Worm (Caenorhabditis elegans) whole organism, L2 larva: ENCODE results near the gene R160.5.

ENCODE experiments used
- C34F6.9 ChIP-seq: fragments of 150-350 bp; optimal IDR thresholded peaks from 2 replicates; lab custom pipeline; 2014; ENCODE audit warnings: missing biosample characterization, missing genetic modification characterization
- R02D3.7 ChIP-seq: fragments of 150-350 bp; optimal IDR thresholded peaks from 2 replicates; lab custom pipeline; 2014; ENCODE audit warnings: missing biosample characterization, missing genetic modification characterization
- ZK546.5 ChIP-seq: sonication (generic microtip); optimal IDR thresholded peaks from 2 replicates; lab custom pipeline; 2017; ENCODE audit warnings: missing biosample characterization, missing genetic modification characterization
- ama-1 ChIP-seq: fragments of 150-350 bp; optimal IDR thresholded peaks from 2 replicates; lab custom pipeline; 2018; ENCODE audit warnings: inconsistent platforms
- ceh-82 ChIP-seq: fragments of 150-350 bp; optimal IDR thresholded peaks from 2 replicates; lab custom pipeline; 2014; ENCODE audit warnings: missing biosample characterization, missing genetic modification characterization
- dmd-4 ChIP-seq: sonication (generic microtip); optimal IDR thresholded peaks from 2 replicates; lab custom pipeline; 2017; ENCODE audit warnings: missing biosample characterization, missing genetic modification characterization
- elt-1 ChIP-seq: fragments of 150-350 bp; optimal IDR thresholded peaks from 2 replicates; lab custom pipeline; 2014; ENCODE audit warnings: missing biosample characterization, missing genetic modification characterization
- elt-3 ChIP-seq: sonication (generic microtip); optimal IDR thresholded peaks from 2 replicates; lab custom pipeline; 2017; ENCODE audit warnings: missing biosample characterization, missing genetic modification characterization
- fos-1 ChIP-seq: fragments of 150-350 bp; optimal IDR thresholded peaks from 2 replicates; lab custom pipeline; 2014; ENCODE audit warnings: missing biosample characterization, missing genetic modification characterization
- gmeb-1 ChIP-seq: fragments of 150-350 bp; optimal IDR thresholded peaks from 2 replicates; lab custom pipeline; 2014; ENCODE audit warnings: missing biosample characterization, missing genetic modification characterization
- lin-11 ChIP-seq: fragments of 150-350 bp; sonication (generic microtip); optimal IDR thresholded peaks from 2 replicates; lab custom pipeline; 2014; ENCODE audit warnings: missing biosample characterization, missing genetic modification characterization, inconsistent platforms, mixed read lengths
- lin-39 ChIP-seq: fragments of 150-350 bp; optimal IDR thresholded peaks from 2 replicates; lab custom pipeline; 2014; ENCODE audit warnings: missing biosample characterization, missing genetic modification reagents, missing genetic modification characterization
- lsy-2 ChIP-seq, 2 experiments: fragments of 150-350 bp in 1 of 2; sonication (generic microtip) in 1 of 2; optimal IDR thresholded peaks; 2 replicates each; lab custom pipeline; 2014 to 2017; ENCODE audit warnings: missing biosample characterization in 2 of 2, missing genetic modification characterization in 2 of 2
- mdl-1 ChIP-seq, 2 experiments: fragments of 150-350 bp in 1 of 2; sonication (generic microtip) in 1 of 2; optimal IDR thresholded peaks; 2 replicates each; lab custom pipeline; 2017; ENCODE audit warnings: missing biosample characterization in 2 of 2, missing genetic modification characterization in 2 of 2
- nhr-12 ChIP-seq: fragments of 150-350 bp; optimal IDR thresholded peaks from 2 replicates; lab custom pipeline; 2014; ENCODE audit warnings: missing biosample characterization, missing genetic modification characterization
- nhr-23 ChIP-seq: fragments of 150-350 bp; optimal IDR thresholded peaks from 2 replicates; lab custom pipeline; 2014; ENCODE audit warnings: missing biosample characterization, missing genetic modification reagents, missing genetic modification characterization
- nhr-237 ChIP-seq: fragments of 150-350 bp; optimal IDR thresholded peaks from 2 replicates; lab custom pipeline; 2014; ENCODE audit warnings: missing biosample characterization, missing genetic modification characterization
- sem-4 ChIP-seq: fragments of 150-350 bp; optimal IDR thresholded peaks from 2 replicates; lab custom pipeline; 2014; ENCODE audit warnings: missing biosample characterization, missing genetic modification reagents, missing genetic modification characterization
- sma-3 ChIP-seq: sonication (generic microtip); optimal IDR thresholded peaks from 2 replicates; lab custom pipeline; 2016; ENCODE audit warnings: missing genetic modification reagents, missing genetic modification characterization, missing compliant biosample characterization
- sma-9 ChIP-seq, 2 experiments: fragments of 150-350 bp in 1 of 2; sonication (generic microtip) in 1 of 2; optimal IDR thresholded peaks; 2 replicates each; lab custom pipeline; 2014 to 2016; ENCODE audit warnings: missing genetic modification characterization in 2 of 2, mild to moderate bottlenecking in 1 of 2, missing biosample characterization in 1 of 2, missing compliant biosample characterization in 1 of 2, missing genetic modification reagents in 1 of 2, moderate library complexity in 1 of 2
- snpc-4 ChIP-seq: fragments of 150-350 bp; optimal IDR thresholded peaks from 2 replicates; lab custom pipeline; 2014; ENCODE audit warnings: missing biosample characterization, missing genetic modification characterization
- unc-62 ChIP-seq: fragments of 150-350 bp; optimal IDR thresholded peaks from 2 replicates; lab custom pipeline; 2014; ENCODE audit warnings: missing biosample characterization, missing genetic modification reagents, missing genetic modification characterization
- ztf-11 ChIP-seq: sonication (generic microtip); optimal IDR thresholded peaks from 2 replicates; lab custom pipeline; 2017; ENCODE audit warnings: missing biosample characterization, missing genetic modification characterization
- ztf-4 ChIP-seq: fragments of 150-350 bp; optimal IDR thresholded peaks from 2 replicates; lab custom pipeline; 2014; ENCODE audit warnings: missing biosample characterization, missing genetic modification characterization

The R160.5 gene

DNA sequence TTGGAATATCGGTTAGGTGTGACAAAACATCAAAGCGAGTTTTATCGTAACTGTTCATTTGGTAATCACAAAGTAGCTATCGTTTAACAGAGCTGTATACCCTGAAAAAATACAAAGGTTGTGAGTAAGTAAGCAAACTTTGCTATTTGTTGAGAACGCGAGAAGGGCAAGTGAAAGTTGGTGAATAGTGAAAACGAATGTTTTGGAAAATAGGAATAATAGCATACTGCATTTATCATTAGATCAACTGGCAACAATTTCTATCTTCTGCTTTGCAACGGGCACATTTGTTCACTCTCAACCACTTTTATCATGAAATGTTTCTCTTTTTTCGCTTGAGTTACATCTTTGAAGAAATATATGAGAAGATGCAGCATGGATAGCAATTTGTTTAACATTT lies 41.8 kb downstream of the R160.5 start, which contains the start of gene C24A8.5:
Gene C24A8.5 (minus strand): TSS at position 101 of the 400 bp plus-strand sequence.
- no peak for TF ChIP-seq ztf-4 (tag; lab: Kevin White, UChicago)
- no peak for TF ChIP-seq C34F6.9
- no peak for TF ChIP-seq lsy-2 (tag; optimal IDR thresholded peaks at IDR 0.05; lab: Kevin White, UChicago)
- TF ChIP-seq fos-1 (tag; lab: Kevin White, UChicago): no peak
- TF ChIP-seq snpc-4: no peak
- no peak for TF ChIP-seq nhr-23
- TF ChIP-seq elt-3 (tag; lab: Kevin White, UChicago): no peak

DNA sequence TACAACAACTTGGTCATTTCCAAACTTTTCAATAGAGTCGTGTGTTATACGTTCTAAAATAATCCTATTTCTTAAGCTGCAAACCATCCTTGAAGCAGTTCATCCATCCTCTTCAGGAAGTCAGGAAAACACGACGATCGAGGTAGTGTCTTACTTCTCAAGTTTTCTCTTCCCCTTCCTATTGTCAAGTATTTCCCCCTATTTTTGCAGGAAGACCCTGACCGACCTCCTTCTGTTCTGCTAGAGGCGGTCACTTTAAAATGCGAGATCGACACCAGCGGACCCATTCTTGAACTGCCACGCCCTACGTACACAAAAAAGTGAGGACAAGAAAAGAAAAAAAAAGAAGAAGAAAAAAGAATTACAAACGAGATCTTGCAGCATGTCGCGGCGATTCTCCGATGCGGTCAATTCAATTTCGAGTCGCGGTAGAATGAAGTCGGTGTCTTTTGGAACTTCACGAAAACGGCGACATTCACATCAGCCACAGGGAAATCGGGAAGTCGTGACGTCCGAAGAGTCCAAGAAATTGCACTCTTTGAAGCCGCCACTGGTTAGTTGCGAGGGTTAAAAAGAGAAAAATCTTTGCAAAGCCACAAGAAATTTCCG lies 47.7 kb downstream of the R160.5 start:
- no peak for TF ChIP-seq unc-62 (GFP tag; lab: Kevin White, UChicago)
- TF ChIP-seq ama-1 (lab: Kevin White, UChicago): no peak
- no peak for TF ChIP-seq ztf-11 (tag; lab: Kevin White, UChicago)
- no peak for TF ChIP-seq nhr-12 (tag; lab: Kevin White, UChicago)
- no peak for TF ChIP-seq ceh-82 (tag; lab: Kevin White, UChicago)
- no peak for TF ChIP-seq R02D3.7 (tag; lab: Kevin White, UChicago)
- no peak for TF ChIP-seq sma-3 (GFP tag; lab: Kevin White, UChicago)
- TF ChIP-seq lsy-2 (tag; optimal IDR thresholded peaks at IDR 0.05; lab: Kevin White, UChicago): no peak
- no peak for TF ChIP-seq ZK546.5 (tag; lab: Kevin White, UChicago)
- no peak for TF ChIP-seq sem-4 (tag; lab: Kevin White, UChicago)

DNA sequence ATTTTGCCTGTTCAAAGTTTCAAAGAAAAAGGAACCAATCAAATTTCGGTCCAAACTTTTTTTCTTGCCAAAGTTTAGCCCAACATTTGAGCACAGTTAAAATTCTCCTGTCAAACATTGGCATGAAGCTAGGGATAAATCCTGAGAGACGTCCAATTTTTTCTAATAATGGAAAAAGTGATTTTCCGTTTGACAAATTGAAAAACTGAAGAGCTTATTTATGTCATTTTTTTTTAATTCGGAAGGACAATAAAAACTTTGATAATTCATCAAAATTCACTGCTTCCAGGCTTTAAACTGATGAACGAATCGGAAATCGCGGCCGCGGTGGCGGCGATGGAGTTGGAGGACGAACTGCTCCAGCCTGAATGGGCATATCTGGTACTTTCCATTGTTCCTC lies 50.1 kb downstream of the R160.5 start, which contains the start of gene dop-6:
Gene dop-6 (plus strand): TSS at position 301 of the 400 bp plus-strand sequence.
- TF ChIP-seq gmeb-1 (tag; lab: Kevin White, UChicago): no peak
- no peak for TF ChIP-seq fos-1 (tag; lab: Kevin White, UChicago)
- TF ChIP-seq snpc-4: no peak
- no peak for TF ChIP-seq dmd-4 (tag; lab: Kevin White, UChicago)
- TF ChIP-seq elt-1 (tag; lab: Kevin White, UChicago): no peak
- no peak for TF ChIP-seq lin-39 (tag; lab: Kevin White, UChicago)
- no peak for TF ChIP-seq ztf-4 (tag; lab: Kevin White, UChicago)
- TF ChIP-seq mdl-1 (tag; optimal IDR thresholded peaks at IDR 0.05; lab: Kevin White, UChicago): no peak
- no peak for TF ChIP-seq nhr-237 (tag; lab: Kevin White, UChicago)
- TF ChIP-seq sem-4 (tag; lab: Kevin White, UChicago): no peak
- TF ChIP-seq nhr-12 (tag; lab: Kevin White, UChicago): no peak
- no peak for TF ChIP-seq ztf-11 (tag; lab: Kevin White, UChicago)
- TF ChIP-seq lin-11 (tag; lab: Kevin White, UChicago): no peak
- no peak for TF ChIP-seq sma-9 (GFP tag; optimal IDR thresholded peaks at IDR 0.05; lab: Kevin White, UChicago)
- no peak for TF ChIP-seq sma-9 (tag; optimal IDR thresholded peaks at IDR 0.05; lab: Kevin White, UChicago)
